Worm (Caenorhabditis elegans): ENCODE data around the gene C54D10.10.

- TF ChIP-seq snpc-4 (tag; optimal IDR thresholded peaks at IDR 0.05) = no peak
- TF ChIP-seq ama-1 (optimal IDR thresholded peaks at IDR 0.05) = no peak
- no peak for TF ChIP-seq nhr-25 (tag; optimal IDR thresholded peaks at IDR 0.05)
- no peak for TF ChIP-seq nhr-12 (tag; optimal IDR thresholded peaks at IDR 0.05)
- TF ChIP-seq fos-1 (tag; optimal IDR thresholded peaks at IDR 0.05) = peak; percentile 44
- TF ChIP-seq elt-3 (tag; optimal IDR thresholded peaks at IDR 0.05) = no peak
- TF ChIP-seq R02D3.7 (tag; optimal IDR thresholded peaks at IDR 0.05) = no peak
These were observed 40.8 kb downstream of the C54D10.10 start for ce11 chrV:12408996-12409395.
